Fruit fly (Drosophila melanogaster) whole organism, embryonic: ENCODE measurements around the gene Tnks.

Experiments
- CG8388 ChIP-seq: fragments of 200-800 bp; sonication (Bioruptor generic); optimal IDR thresholded peaks from 2 replicates; lab custom pipeline; 2019; ENCODE audit warnings: missing biosample characterization, mild to moderate bottlenecking, missing genetic modification characterization, moderate library complexity
- unpg ChIP-seq: fragments of 200-800 bp; sonication (Bioruptor generic); optimal IDR thresholded peaks from 3 replicates; lab custom pipeline; 2018; ENCODE audit warnings: missing biosample characterization, mild to moderate bottlenecking, missing genetic modification characterization, moderate library complexity

dm6 chr3R:25650417-25650816, 10.7 kb downstream of the Tnks start:
- no peak for TF ChIP-seq unpg (GFP tag; lab: Kevin White, UChicago)
- TF ChIP-seq CG8388, result no peak
